Worm (Caenorhabditis elegans) whole organism, mixed stage, embryonic: ENCODE data around the gene C33G3.5.

Source experiments
- M03D4.4 ChIP-seq: sonication (generic microtip); optimal IDR thresholded peaks from 2 replicates; lab custom pipeline; 2017; ENCODE audit warnings: mild to moderate bottlenecking, missing genetic modification characterization, missing compliant biosample characterization
- bed-3 ChIP-seq: fragments of 200-800 bp; sonication (Bioruptor generic); optimal IDR thresholded peaks from 3 replicates; lab custom pipeline; 2018; ENCODE audit warnings: mild to moderate bottlenecking, missing genetic modification characterization, moderate library complexity, missing compliant biosample characterization
- blmp-1 ChIP-seq: fragments of 150-350 bp; optimal IDR thresholded peaks from 2 replicates; lab custom pipeline; 2014; ENCODE audit warnings: missing biosample characterization, missing genetic modification characterization
- ceh-39 ChIP-seq: fragments of 150-350 bp; optimal IDR thresholded peaks from 2 replicates; lab custom pipeline; 2014; ENCODE audit warnings: missing biosample characterization, missing genetic modification characterization
- ceh-43 ChIP-seq: fragments of 200-800 bp; sonication (Bioruptor generic); optimal IDR thresholded peaks from 2 replicates; lab custom pipeline; 2018; ENCODE audit warnings: mild to moderate bottlenecking, missing genetic modification characterization, moderate library complexity, missing compliant biosample characterization
- ceh-83 ChIP-seq: fragments of 200-800 bp; sonication (Bioruptor generic); optimal IDR thresholded peaks from 2 replicates; lab custom pipeline; 2018; ENCODE audit warnings: mild to moderate bottlenecking, missing genetic modification characterization, missing compliant biosample characterization
- ces-1 ChIP-seq: fragments of 150-350 bp; optimal IDR thresholded peaks from 2 replicates; lab custom pipeline; 2014; ENCODE audit warnings: missing biosample characterization, missing genetic modification reagents, missing genetic modification characterization
- cnd-1 ChIP-seq: fragments of 200-800 bp; sonication (Bioruptor generic); optimal IDR thresholded peaks from 2 replicates; lab custom pipeline; 2018; ENCODE audit warnings: mild to moderate bottlenecking, missing genetic modification characterization, missing compliant biosample characterization
- drap-1 ChIP-seq: fragments of 200-800 bp; sonication (Bioruptor generic); optimal IDR thresholded peaks from 3 replicates; lab custom pipeline; 2018; ENCODE audit warnings: mild to moderate bottlenecking, missing genetic modification characterization, missing compliant biosample characterization
- elt-1 ChIP-seq: sonication (generic microtip); optimal IDR thresholded peaks from 2 replicates; lab custom pipeline; 2017; ENCODE audit warnings: missing genetic modification characterization, mild to moderate bottlenecking, missing compliant biosample characterization, antibody characterized with exemption, moderate library complexity, borderline replicate concordance; ENCODE audit not compliant: insufficient read depth
- elt-3 ChIP-seq: fragments of 150-350 bp; optimal IDR thresholded peaks from 2 replicates; lab custom pipeline; 2014; ENCODE audit warnings: missing biosample characterization, missing genetic modification characterization
- flh-1 ChIP-seq: fragments of 200-800 bp; sonication (Bioruptor generic); optimal IDR thresholded peaks from 2 replicates; lab custom pipeline; 2018; ENCODE audit warnings: mild to moderate bottlenecking, missing genetic modification characterization, moderate library complexity, missing compliant biosample characterization
- ham-2 ChIP-seq: fragments of 200-800 bp; sonication (Bioruptor generic); optimal IDR thresholded peaks from 2 replicates; lab custom pipeline; 2018; ENCODE audit warnings: mild to moderate bottlenecking, missing genetic modification characterization, missing compliant biosample characterization
- hlh-1 ChIP-seq: fragments of 150-350 bp; optimal IDR thresholded peaks from 2 replicates; lab custom pipeline; 2014; ENCODE audit warnings: missing biosample characterization, missing genetic modification reagents, missing genetic modification characterization
- lin-13 ChIP-seq: fragments of 150-350 bp; optimal IDR thresholded peaks from 2 replicates; lab custom pipeline; 2014; ENCODE audit warnings: missing biosample characterization, missing genetic modification characterization
- lin-32 ChIP-seq: fragments of 200-800 bp; sonication (Bioruptor generic); optimal IDR thresholded peaks from 2 replicates; lab custom pipeline; 2018; ENCODE audit warnings: mild to moderate bottlenecking, missing genetic modification characterization, missing compliant biosample characterization
- lsy-2 ChIP-seq: fragments of 150-350 bp; optimal IDR thresholded peaks from 2 replicates; lab custom pipeline; 2014; ENCODE audit warnings: missing biosample characterization, missing genetic modification characterization
- mab-5 ChIP-seq: fragments of 150-350 bp; optimal IDR thresholded peaks from 2 replicates; lab custom pipeline; 2014; ENCODE audit warnings: missing biosample characterization, missing genetic modification characterization
- mep-1 ChIP-seq: fragments of 150-350 bp; optimal IDR thresholded peaks from 2 replicates; lab custom pipeline; 2017; ENCODE audit warnings: missing biosample characterization, missing genetic modification reagents, missing genetic modification characterization, inconsistent platforms
- mls-2 ChIP-seq: sonication (generic microtip); optimal IDR thresholded peaks from 2 replicates; lab custom pipeline; 2016; ENCODE audit warnings: mild to moderate bottlenecking, missing genetic modification characterization, moderate library complexity, missing compliant biosample characterization
- nhr-12 ChIP-seq: fragments of 150-350 bp; optimal IDR thresholded peaks from 2 replicates; lab custom pipeline; 2014; ENCODE audit warnings: missing biosample characterization, missing genetic modification characterization
- nhr-2 ChIP-seq: fragments of 150-350 bp; optimal IDR thresholded peaks from 2 replicates; lab custom pipeline; 2014; ENCODE audit warnings: missing biosample characterization, missing genetic modification characterization
- nhr-237 ChIP-seq: fragments of 150-350 bp; optimal IDR thresholded peaks from 2 replicates; lab custom pipeline; 2014; ENCODE audit warnings: missing biosample characterization, missing genetic modification characterization
- nhr-28 ChIP-seq: fragments of 150-350 bp; optimal IDR thresholded peaks from 2 replicates; lab custom pipeline; 2014; ENCODE audit warnings: missing biosample characterization, missing genetic modification characterization
- nhr-76 ChIP-seq: sonication (generic microtip); optimal IDR thresholded peaks from 2 replicates; lab custom pipeline; 2017; ENCODE audit warnings: missing biosample characterization, missing genetic modification characterization
- pha-4 ChIP-seq: fragments of 150-350 bp; optimal IDR thresholded peaks from 2 replicates; lab custom pipeline; 2018; ENCODE audit warnings: missing biosample characterization, missing genetic modification reagents, missing genetic modification characterization
- sem-2 ChIP-seq: fragments of 200-800 bp; sonication (Bioruptor generic); optimal IDR thresholded peaks from 2 replicates; lab custom pipeline; 2018; ENCODE audit warnings: mild to moderate bottlenecking, missing genetic modification characterization, missing compliant biosample characterization
- snpc-4 ChIP-seq: fragments of 150-350 bp; optimal IDR thresholded peaks from 2 replicates; lab custom pipeline; 2014; ENCODE audit warnings: missing biosample characterization, missing genetic modification characterization
- sptf-1 ChIP-seq: sonication (generic microtip); optimal IDR thresholded peaks from 2 replicates; lab custom pipeline; 2017; ENCODE audit warnings: mild to moderate bottlenecking, missing genetic modification characterization, moderate library complexity, missing compliant biosample characterization
- tbx-8 ChIP-seq: fragments of 200-800 bp; sonication (Bioruptor generic); optimal IDR thresholded peaks from 2 replicates; lab custom pipeline; 2018; ENCODE audit warnings: mild to moderate bottlenecking, missing genetic modification characterization, moderate library complexity, missing compliant biosample characterization
- unc-120 ChIP-seq: sonication (generic microtip); optimal IDR thresholded peaks from 2 replicates; lab custom pipeline; 2017; ENCODE audit warnings: missing genetic modification characterization, missing compliant biosample characterization; ENCODE audit not compliant: poor library complexity, severe bottlenecking
- unc-39 ChIP-seq: fragments of 150-350 bp; optimal IDR thresholded peaks from 2 replicates; lab custom pipeline; 2014; ENCODE audit warnings: missing biosample characterization, missing genetic modification characterization
- unc-62 ChIP-seq: fragments of 150-350 bp; optimal IDR thresholded peaks from 2 replicates; lab custom pipeline; 2014; ENCODE audit warnings: missing biosample characterization, missing genetic modification reagents, missing genetic modification characterization
- zip-8 ChIP-seq: fragments of 150-350 bp; optimal IDR thresholded peaks from 2 replicates; lab custom pipeline; 2014; ENCODE audit warnings: missing biosample characterization, missing genetic modification characterization
- ztf-11 ChIP-seq: fragments of 150-350 bp; optimal IDR thresholded peaks from 2 replicates; lab custom pipeline; 2014; ENCODE audit warnings: missing biosample characterization, missing genetic modification characterization

Gene C33G3.5

ce11 chrX:14078574-14078973 is at the start of gene C33G3.5:
Gene C33G3.5 (minus strand): TSS chrX:14078674.
- TF ChIP-seq unc-62 (no peak), nhr-28 (no peak), hlh-1 (tag; lab: Kevin White, UChicago) (no peak), unc-39 (tag; lab: Kevin White, UChicago) (no peak), flh-1 (GFP tag; lab: Kevin White, UChicago) (no peak), lsy-2 (no peak), unc-120 (tag; lab: Kevin White, UChicago) (no peak), sem-2 (GFP tag; lab: Kevin White, UChicago) (no peak), ztf-11 (no peak), ces-1 (GFP tag; lab: Kevin White, UChicago) (no peak), mep-1 (tag; lab: Kevin White, UChicago) (no peak), ceh-39 (tag; lab: Kevin White, UChicago) (no peak), sptf-1 (no peak), elt-3 (tag; lab: Kevin White, UChicago) (no peak), drap-1 (GFP tag; lab: Kevin White, UChicago) (no peak), bed-3 (GFP tag; lab: Kevin White, UChicago) (no peak), ham-2 (GFP tag; lab: Kevin White, UChicago) (no peak)

- TF ChIP-seq sptf-1 (peak; percentile 3), flh-1 (GFP tag; lab: Kevin White, UChicago) (no peak)
Measured at ce11 chrX:14127291-14127922, 48.9 kb upstream of the C33G3.5 start, which contains the start of gene F28H6.4. Gene F28H6.4 (plus strand): TSS chrX:14127872.

- TF ChIP-seq zip-8: no peak
- TF ChIP-seq bed-3 (GFP tag; lab: Kevin White, UChicago): no peak
Measured at ce11 chrX:14125870-14126269, 47.4 kb upstream of the C33G3.5 start, which contains the start of gene F28H6.6. Gene F28H6.6 (minus strand): TSS chrX:14125879.

- no peak for TF ChIP-seq ztf-11
- no peak for TF ChIP-seq unc-62
- TF ChIP-seq ham-2 (GFP tag; lab: Kevin White, UChicago): no peak
- no peak for TF ChIP-seq nhr-76 (tag; lab: Kevin White, UChicago)
- no peak for TF ChIP-seq snpc-4
- no peak for TF ChIP-seq ces-1 (GFP tag; lab: Kevin White, UChicago)
- TF ChIP-seq nhr-12 (tag; lab: Kevin White, UChicago): no peak
Measured at ce11 chrX:14118762-14119161, 40.3 kb upstream of the C33G3.5 start.

- TF ChIP-seq ces-1 (GFP tag; lab: Kevin White, UChicago) (no peak), sptf-1 (peak; percentile 96), mep-1 (tag; lab: Kevin White, UChicago) (no peak), ztf-11 (peak; percentile 32), nhr-12 (tag; lab: Kevin White, UChicago) (no peak), pha-4 (tag; lab: Kevin White, UChicago) (no peak), cnd-1 (peak; percentile 95), blmp-1 (peak; percentile 76), sem-2 (GFP tag; lab: Kevin White, UChicago) (peak; percentile 89), unc-39 (tag; lab: Kevin White, UChicago) (no peak), unc-62 (peak; percentile 40), nhr-237 (no peak), nhr-76 (tag; lab: Kevin White, UChicago) (no peak), lsy-2 (no peak), nhr-28 (no peak), zip-8 (no peak), M03D4.4 (tag; lab: Kevin White, UChicago) (peak; percentile 95), elt-3 (tag; lab: Kevin White, UChicago) (no peak), mab-5 (tag; lab: Kevin White, UChicago) (no peak), ham-2 (GFP tag; lab: Kevin White, UChicago) (peak; percentile 82), unc-120 (tag; lab: Kevin White, UChicago) (peak; percentile 90), ceh-83 (GFP tag; lab: Kevin White, UChicago) (peak; percentile 97), ceh-39 (tag; lab: Kevin White, UChicago) (no peak), snpc-4 (no peak), lin-13 (tag; lab: Kevin White, UChicago) (peak; percentile 39), ceh-43 (peak; percentile 91), flh-1 (GFP tag; lab: Kevin White, UChicago) (peak; percentile 82), lin-32 (peak; percentile 90), elt-1 (no peak), bed-3 (GFP tag; lab: Kevin White, UChicago) (peak; percentile 84), tbx-8 (GFP tag; lab: Kevin White, UChicago) (peak; percentile 89), drap-1 (GFP tag; lab: Kevin White, UChicago) (peak; percentile 93), mls-2 (tag; lab: Kevin White, UChicago) (peak; percentile 97), hlh-1 (tag; lab: Kevin White, UChicago) (peak; percentile 51), nhr-2 (no peak)
Measured at ce11 chrX:14115480-14116161, 37.1 kb upstream of the C33G3.5 start, which contains the start of gene F28H6.7. Gene F28H6.7 (plus strand): TSS chrX:14116111.
